Worm (Caenorhabditis elegans) whole organism, L3 larva: ENCODE measurements around the gene srx-9.
A peak's percentile ranks its signal among the peaks of the same experiment; 100 is the strongest.

ENCODE experiments used
- R02D3.7 ChIP-seq: fragments of 150-350 bp; optimal IDR thresholded peaks from 2 replicates; lab custom pipeline; 2014; ENCODE audit warnings: missing biosample characterization, missing genetic modification characterization
- aly-2 ChIP-seq: fragments of 150-350 bp; optimal IDR thresholded peaks from 2 replicates; lab custom pipeline; 2014; ENCODE audit warnings: missing biosample characterization, missing genetic modification characterization
- ama-1 ChIP-seq: fragments of 150-350 bp; optimal IDR thresholded peaks from 2 replicates; lab custom pipeline; 2018
- ceh-16 ChIP-seq: sonication (generic microtip); optimal IDR thresholded peaks from 2 replicates; lab custom pipeline; 2017; ENCODE audit warnings: missing biosample characterization, missing genetic modification characterization
- ceh-28 ChIP-seq: fragments of 150-350 bp; optimal IDR thresholded peaks from 2 replicates; lab custom pipeline; 2014; ENCODE audit warnings: missing biosample characterization, missing genetic modification reagents, missing genetic modification characterization
- ceh-9 ChIP-seq: sonication (generic microtip); optimal IDR thresholded peaks from 2 replicates; lab custom pipeline; 2018; ENCODE audit warnings: missing biosample characterization, missing genetic modification characterization
- daf-12 ChIP-seq: fragments of 150-350 bp; optimal IDR thresholded peaks from 2 replicates; lab custom pipeline; 2014; ENCODE audit warnings: missing biosample characterization, missing genetic modification reagents, missing genetic modification characterization
- egl-27 ChIP-seq: sonication (generic microtip); optimal IDR thresholded peaks from 4 replicates; lab custom pipeline; 2017; ENCODE audit warnings: missing biosample characterization, missing genetic modification reagents, missing genetic modification characterization
- elt-1 ChIP-seq: fragments of 150-350 bp; optimal IDR thresholded peaks from 2 replicates; lab custom pipeline; 2014; ENCODE audit warnings: missing biosample characterization, missing genetic modification characterization
- elt-2 ChIP-seq: sonication (generic microtip); optimal IDR thresholded peaks from 2 replicates; lab custom pipeline; 2016; ENCODE audit warnings: missing genetic modification reagents, mild to moderate bottlenecking, missing genetic modification characterization, missing compliant biosample characterization
- elt-3 ChIP-seq, 3 experiments: fragments of 150-350 bp in 1 of 3; sonication (generic microtip) in 2 of 3; optimal IDR thresholded peaks; 2 replicates in 2 of 3; 4 replicates in 1 of 3; lab custom pipeline; 2014 to 2017; ENCODE audit warnings: missing biosample characterization in 3 of 3, missing genetic modification characterization in 3 of 3
- eor-1 ChIP-seq, 2 experiments: fragments of 150-350 bp; optimal IDR thresholded peaks; 2 replicates each; lab custom pipeline; 2014 to 2018; ENCODE audit warnings: missing biosample characterization in 2 of 2, missing genetic modification characterization in 2 of 2
- fkh-10 ChIP-seq: sonication (generic microtip); optimal IDR thresholded peaks from 2 replicates; lab custom pipeline; 2017; ENCODE audit warnings: missing biosample characterization, missing genetic modification reagents, missing genetic modification characterization
- fkh-2 ChIP-seq: fragments of 150-350 bp; optimal IDR thresholded peaks from 2 replicates; lab custom pipeline; 2014; ENCODE audit warnings: missing biosample characterization, missing genetic modification reagents, missing genetic modification characterization
- hmg-11 ChIP-seq: sonication (generic microtip); optimal IDR thresholded peaks from 2 replicates; lab custom pipeline; 2016; ENCODE audit warnings: missing genetic modification characterization, missing compliant biosample characterization
- lin-39 ChIP-seq: fragments of 150-350 bp; optimal IDR thresholded peaks from 2 replicates; lab custom pipeline; 2018; ENCODE audit warnings: missing biosample characterization, missing genetic modification reagents, missing genetic modification characterization
- lsy-12 ChIP-seq: sonication (generic microtip); optimal IDR thresholded peaks from 2 replicates; lab custom pipeline; 2016; ENCODE audit warnings: mild to moderate bottlenecking, missing genetic modification characterization, missing compliant biosample characterization
- mdl-1 ChIP-seq: fragments of 150-350 bp; optimal IDR thresholded peaks from 2 replicates; lab custom pipeline; 2014; ENCODE audit warnings: missing biosample characterization, missing genetic modification characterization
- mml-1 ChIP-seq: fragments of 150-350 bp; sonication (generic microtip); optimal IDR thresholded peaks from 3 replicates; lab custom pipeline; 2014; ENCODE audit warnings: missing biosample characterization, missing genetic modification characterization
- nfya-1 ChIP-seq: sonication (generic microtip); optimal IDR thresholded peaks from 2 replicates; lab custom pipeline; 2017; ENCODE audit warnings: missing genetic modification characterization, mild to moderate bottlenecking, missing compliant biosample characterization, antibody characterized with exemption, moderate library complexity; ENCODE audit not compliant: insufficient read depth
- nhr-11 ChIP-seq: fragments of 150-350 bp; optimal IDR thresholded peaks from 2 replicates; lab custom pipeline; 2014; ENCODE audit warnings: missing biosample characterization, missing genetic modification characterization
- nhr-12 ChIP-seq: fragments of 150-350 bp; optimal IDR thresholded peaks from 2 replicates; lab custom pipeline; 2014; ENCODE audit warnings: missing biosample characterization, missing genetic modification characterization
- nhr-237 ChIP-seq: fragments of 150-350 bp; optimal IDR thresholded peaks from 2 replicates; lab custom pipeline; 2014; ENCODE audit warnings: missing biosample characterization, missing genetic modification characterization
- nhr-43 ChIP-seq: sonication (generic microtip); optimal IDR thresholded peaks from 2 replicates; lab custom pipeline; 2016; ENCODE audit warnings: mild to moderate bottlenecking, missing genetic modification characterization, missing compliant biosample characterization; ENCODE audit not compliant: poor library complexity, severe bottlenecking
- nhr-67 ChIP-seq: fragments of 150-350 bp; optimal IDR thresholded peaks from 2 replicates; lab custom pipeline; 2014; ENCODE audit warnings: missing biosample characterization, missing genetic modification characterization
- pha-4 ChIP-seq: fragments of 150-350 bp; optimal IDR thresholded peaks from 2 replicates; lab custom pipeline; 2014; ENCODE audit warnings: missing biosample characterization, missing genetic modification reagents, missing genetic modification characterization
- pqm-1 ChIP-seq: fragments of 150-350 bp; optimal IDR thresholded peaks from 2 replicates; lab custom pipeline; 2017; ENCODE audit warnings: missing biosample characterization, missing genetic modification characterization, inconsistent platforms
- skn-1 ChIP-seq: fragments of 150-350 bp; optimal IDR thresholded peaks from 2 replicates; lab custom pipeline; 2014; ENCODE audit warnings: missing biosample characterization, missing genetic modification characterization
- snpc-4 ChIP-seq: fragments of 150-350 bp; optimal IDR thresholded peaks from 2 replicates; lab custom pipeline; 2014; ENCODE audit warnings: missing biosample characterization, missing genetic modification characterization
- ztf-11 ChIP-seq: fragments of 150-350 bp; optimal IDR thresholded peaks from 2 replicates; lab custom pipeline; 2014; ENCODE audit warnings: missing biosample characterization, missing genetic modification characterization

Gene srx-9

DNA sequence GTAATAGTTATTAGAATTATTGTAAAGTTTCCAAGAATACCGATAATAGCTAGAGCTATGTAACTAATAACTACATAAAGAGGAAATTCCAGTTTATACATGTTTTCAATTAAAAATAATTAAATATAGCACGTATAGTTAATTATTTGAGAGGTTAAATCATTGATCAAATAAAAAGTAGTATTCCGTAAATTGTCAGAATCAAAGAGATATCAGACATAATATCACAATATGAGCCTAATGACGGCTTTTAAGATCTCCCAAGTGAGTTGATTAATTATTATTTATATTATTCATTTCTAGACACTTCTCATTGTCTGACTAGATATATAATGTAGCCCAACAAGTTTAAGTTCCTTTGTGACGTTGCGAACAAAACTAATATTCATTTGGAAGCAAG, 15.9 kb downstream of the srx-9 start, which contains the start of gene srsx-24:
Gene srsx-24, minus strand, starts transcription at position 101 of the 400 bp plus-strand sequence.
- TF ChIP-seq fkh-10 (GFP tag; lab: Kevin White, UChicago) (no peak), nhr-67 (tag; lab: Kevin White, UChicago) (no peak), hmg-11 (tag; lab: Kevin White, UChicago) (no peak), mml-1 (no peak), nhr-12 (tag; lab: Kevin White, UChicago) (no peak), elt-3 (tag; optimal IDR thresholded peaks at IDR 0.05; lab: Kevin White, UChicago) (no peak), pha-4 (tag; lab: Kevin White, UChicago) (no peak), skn-1 (no peak), pqm-1 (tag; lab: Kevin White, UChicago) (no peak), egl-27 (tag; lab: Kevin White, UChicago) (no peak), daf-12 (tag; lab: Kevin White, UChicago) (no peak), lsy-12 (tag; lab: Kevin White, UChicago) (no peak), mdl-1 (tag; lab: Kevin White, UChicago) (no peak), nhr-11 (tag; lab: Kevin White, UChicago) (no peak), nhr-43 (tag; lab: Kevin White, UChicago) (no peak), lin-39 (tag; lab: Kevin White, UChicago) (no peak), elt-1 (tag; lab: Kevin White, UChicago) (no peak), aly-2 (tag; lab: Kevin White, UChicago) (no peak), eor-1 (tag; optimal IDR thresholded peaks at IDR 0.05; lab: Kevin White, UChicago) (no peak)

- no peak for TF ChIP-seq snpc-4
- no peak for TF ChIP-seq ama-1 (lab: Kevin White, UChicago)
- TF ChIP-seq ceh-9: no peak
- TF ChIP-seq nfya-1 (tag; lab: Kevin White, UChicago): no peak
- no peak for TF ChIP-seq eor-1 (tag; optimal IDR thresholded peaks at IDR 0.05; lab: Kevin White, UChicago)
- TF ChIP-seq daf-12 (tag; lab: Kevin White, UChicago): no peak
- TF ChIP-seq nhr-11 (tag; lab: Kevin White, UChicago): no peak
- no peak for TF ChIP-seq pqm-1 (tag; lab: Kevin White, UChicago)
- no peak for TF ChIP-seq mml-1
- no peak for TF ChIP-seq elt-3 (tag; optimal IDR thresholded peaks at IDR 0.05; lab: Kevin White, UChicago)
- TF ChIP-seq nhr-237 (tag; lab: Kevin White, UChicago): no peak
- TF ChIP-seq lsy-12 (tag; lab: Kevin White, UChicago): no peak
- no peak for TF ChIP-seq elt-2 (tag; lab: Kevin White, UChicago)
- no peak for TF ChIP-seq skn-1
These were observed 21.2 kb downstream of the srx-9 start, which contains the start of gene srx-56 for ce11 chrV:7374090-7374489. srx-56 (plus strand) TSS chrV:7374390.

- no peak for TF ChIP-seq R02D3.7
- no peak for TF ChIP-seq ceh-28
These were observed 25.7 kb downstream of the srx-9 start, which contains the start of gene srj-14 for ce11 chrV:7369578-7369977. srj-14 (plus strand) TSS chrV:7369708.

ce11 chrV:7364951-7365350, 30.3 kb downstream of the srx-9 start, which contains the start of gene exc-13:
exc-13 (plus strand) TSS chrV:7365251.
- TF ChIP-seq nhr-12 (tag; lab: Kevin White, UChicago) (no peak), lsy-12 (tag; lab: Kevin White, UChicago) (no peak), lin-39 (tag; lab: Kevin White, UChicago) (peak; percentile 2), ceh-16 (tag; lab: Kevin White, UChicago) (no peak)

DNA sequence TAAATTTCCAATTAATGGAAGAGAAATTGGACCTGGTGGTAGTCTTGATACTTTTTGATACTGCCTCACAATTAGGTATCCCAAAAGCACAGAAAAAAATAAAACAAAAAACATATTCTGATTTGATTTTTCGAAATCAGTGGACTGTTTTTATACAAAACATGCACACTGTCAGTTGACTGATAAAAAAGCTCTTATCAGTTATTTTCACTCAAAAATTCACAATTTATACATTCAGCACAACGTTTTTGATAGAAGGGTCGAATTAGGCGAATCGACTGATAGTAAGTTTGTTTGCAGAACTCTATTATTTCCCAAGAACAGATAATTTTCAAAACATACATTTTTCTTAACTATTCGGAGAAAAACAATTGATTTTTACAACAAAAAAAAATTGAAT, 31.2 kb downstream of the srx-9 start, which contains the start of gene cyp-35A2:
Gene cyp-35A2, minus strand, starts transcription at position 124 of the 400 bp plus-strand sequence.
- TF ChIP-seq eor-1 (tag; optimal IDR thresholded peaks at IDR 0.05; lab: Kevin White, UChicago): no peak
- TF ChIP-seq pqm-1 (tag; lab: Kevin White, UChicago): peak; percentile 79
- TF ChIP-seq elt-2 (tag; lab: Kevin White, UChicago): peak; percentile 86

DNA sequence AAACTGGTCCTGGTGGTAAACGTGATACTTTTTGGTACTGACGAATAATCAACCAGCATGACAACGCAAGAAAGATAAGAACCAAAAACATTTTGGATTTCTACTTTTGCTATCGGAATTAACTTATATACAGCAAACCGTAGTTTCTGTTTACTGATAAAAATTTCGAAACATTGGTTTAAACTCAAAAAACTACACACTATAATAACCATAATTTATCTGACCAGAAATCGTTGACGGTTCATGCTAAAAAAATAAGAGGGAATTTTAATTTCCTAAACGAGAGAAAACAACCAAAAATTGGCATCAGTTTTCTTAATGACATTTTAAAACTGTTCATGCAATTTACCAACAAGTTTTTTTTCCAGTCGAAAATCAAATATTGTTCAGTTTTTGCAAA, 33.6 kb downstream of the srx-9 start, which contains the start of gene cyp-35A1:
Gene cyp-35A1, minus strand, starts transcription at position 101 of the 400 bp plus-strand sequence.
- no peak for TF ChIP-seq eor-1 (tag; optimal IDR thresholded peaks at IDR 0.05; lab: Kevin White, UChicago)
- TF ChIP-seq ztf-11 (tag; lab: Kevin White, UChicago): no peak
- no peak for TF ChIP-seq fkh-2 (tag; lab: Kevin White, UChicago)
- TF ChIP-seq nhr-67 (tag; lab: Kevin White, UChicago): no peak
- no peak for TF ChIP-seq egl-27 (tag; lab: Kevin White, UChicago)
